Fruit fly (Drosophila melanogaster): ENCODE results near the gene tal-2A.

Gene tal-2A

DNA sequence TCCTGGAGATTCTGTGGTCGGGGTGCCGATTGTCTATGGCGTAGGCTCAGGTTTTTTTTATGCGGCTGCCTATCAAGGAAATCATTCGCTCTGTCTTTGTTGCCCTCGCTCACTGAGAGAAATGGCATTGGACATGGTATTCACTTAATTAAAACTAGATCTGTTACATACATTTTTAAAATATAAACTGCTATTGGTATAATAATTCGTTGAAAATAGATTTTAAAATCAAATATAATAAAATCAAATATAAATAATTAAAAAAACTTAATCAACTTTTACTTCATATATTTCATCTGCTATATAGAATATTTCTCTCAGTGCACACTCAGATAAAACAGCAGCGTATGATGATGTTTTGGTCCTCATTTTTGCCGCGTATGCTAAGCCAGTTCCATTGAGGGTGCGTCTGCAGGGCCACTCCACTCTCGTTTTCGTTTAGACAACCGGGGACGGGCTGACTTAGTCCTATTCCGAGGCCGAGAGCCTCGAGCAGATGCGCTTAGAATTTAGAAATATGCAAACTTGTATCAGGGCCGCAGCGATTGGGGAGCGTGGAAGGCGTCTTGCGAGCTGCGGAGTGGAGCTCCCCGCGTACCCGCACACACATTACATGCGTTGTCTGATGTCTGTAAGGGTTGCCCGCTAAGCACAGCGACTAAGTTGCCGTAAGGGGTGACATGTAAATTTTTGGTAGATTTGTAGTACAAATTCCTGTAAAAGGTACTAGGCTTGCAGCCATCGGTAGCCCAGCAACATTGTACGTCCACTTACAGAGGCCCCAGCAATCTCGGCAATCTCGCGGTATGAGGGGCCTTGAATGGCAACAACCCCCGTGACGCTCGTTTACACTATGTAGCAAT, 13.1 kb upstream of the tal-2A start (continued):
- TF ChIP-seq achi (GFP tag; optimal IDR thresholded peaks at IDR 0.05) (peak; percentile 29), CG6808 (GFP tag; optimal IDR thresholded peaks at IDR 0.05) (peak; percentile 5), CG10669 (GFP tag; optimal IDR thresholded peaks at IDR 0.05) (peak; percentile 5), salr (GFP tag; optimal IDR thresholded peaks at IDR 0.05) (peak in 1 of 2 experiments; percentile 10), CG8119 (GFP tag; IDR thresholded peaks at IDR 0.05) (peak; percentile 40; the same call in 1 of the 3 replicates), CG3919 (GFP tag; optimal IDR thresholded peaks at IDR 0.05) (peak; percentile 26), CG4318 (GFP tag; optimal IDR thresholded peaks at IDR 0.05) (no peak), esn (GFP tag; optimal IDR thresholded peaks at IDR 0.05) (peak; percentile 23), Ets21C (GFP tag; optimal IDR thresholded peaks at IDR 0.05) (no peak), Lpt (GFP tag; optimal IDR thresholded peaks at IDR 0.05) (no peak), CG6163 (GFP tag; IDR thresholded peaks at IDR 0.05) (no peak), CG16779 (tag; optimal IDR thresholded peaks at IDR 0.05) (no peak), Hr4 (GFP tag; optimal IDR thresholded peaks at IDR 0.05) (peak; percentile 8), spab (GFP tag; optimal IDR thresholded peaks at IDR 0.05) (peak; percentile 23), fd59A (GFP tag; optimal IDR thresholded peaks at IDR 0.05) (no peak), svp (GFP tag) (peak; percentile 16), CG6854 (GFP tag; optimal IDR thresholded peaks at IDR 0.05) (no peak), Ets96B (tag; optimal IDR thresholded peaks at IDR 0.05) (peak; percentile 35), CG10631 (GFP tag; optimal IDR thresholded peaks at IDR 0.05) (peak; percentile 46), OdsH (GFP tag; optimal IDR thresholded peaks at IDR 0.05) (peak; percentile 20), CG11762 (GFP tag; optimal IDR thresholded peaks at IDR 0.05; ENCODE audit: insufficient read depth) (no peak), Hr38 (GFP tag; optimal IDR thresholded peaks at IDR 0.05) (no peak), Gug (GFP tag; IDR thresholded peaks at IDR 0.05) (no peak)

DNA sequence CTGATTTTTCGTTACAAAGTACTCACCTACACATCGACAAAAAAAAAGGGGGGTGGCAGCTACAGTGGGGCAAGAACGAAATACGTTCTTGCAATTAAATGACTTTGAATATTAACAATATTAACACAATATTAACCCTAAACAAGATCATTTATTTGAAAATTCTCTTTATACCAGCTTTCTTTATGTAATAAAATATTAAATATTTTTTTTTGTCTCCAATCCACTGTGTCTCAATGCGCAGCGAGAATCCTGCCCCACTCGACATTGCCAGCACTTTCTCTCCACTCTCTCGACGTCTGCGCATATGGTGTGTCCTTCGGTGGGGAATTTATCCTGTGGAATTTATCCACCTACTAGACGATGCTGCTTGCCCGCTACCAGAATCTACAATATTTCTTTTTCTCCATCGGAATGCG, 12.5 kb upstream of the tal-2A start:
- TF ChIP-seq Sox14 (GFP tag; optimal IDR thresholded peaks at IDR 0.05) = peak; percentile 40
- TF ChIP-seq CG11902 (GFP tag; optimal IDR thresholded peaks at IDR 0.05) = peak; percentile 48
- peak; percentile 68 for TF ChIP-seq CG6792 (GFP tag; optimal IDR thresholded peaks at IDR 0.05)
- TF ChIP-seq CG10631 (GFP tag; optimal IDR thresholded peaks at IDR 0.05) = peak; percentile 75
- no peak for TF ChIP-seq salr (GFP tag; optimal IDR thresholded peaks at IDR 0.05)
- TF ChIP-seq Smox (GFP tag; optimal IDR thresholded peaks at IDR 0.05) = peak; percentile 62
- TF ChIP-seq CG8319 (GFP tag; optimal IDR thresholded peaks at IDR 0.05) = peak; percentile 30
- TF ChIP-seq vri (GFP tag; optimal IDR thresholded peaks at IDR 0.05) = peak; percentile 53
- peak; percentile 62 for TF ChIP-seq fkh (GFP tag; optimal IDR thresholded peaks at IDR 0.05)
- TF ChIP-seq Met (GFP tag; optimal IDR thresholded peaks at IDR 0.05) = peak; percentile 71
- TF ChIP-seq CG32006 (GFP tag; optimal IDR thresholded peaks at IDR 0.05) = peak; percentile 81
- peak; percentile 65 for TF ChIP-seq topi (GFP tag; optimal IDR thresholded peaks at IDR 0.05)
- peak; percentile 46 for TF ChIP-seq CG16779 (tag; optimal IDR thresholded peaks at IDR 0.05)
- no peak for TF ChIP-seq Hr38 (GFP tag; optimal IDR thresholded peaks at IDR 0.05)
- peak; percentile 50 to 85 for TF ChIP-seq ss (GFP tag; optimal IDR thresholded peaks at IDR 0.05)
- TF ChIP-seq Hr39 (GFP tag; optimal IDR thresholded peaks at IDR 0.05) = peak; percentile 10
- peak; percentile 14 for TF ChIP-seq Blimp-1 (GFP tag; optimal IDR thresholded peaks at IDR 0.05)
- peak; percentile 91 for TF ChIP-seq eg (GFP tag; IDR thresholded peaks at IDR 0.05)
- peak; percentile 84 for TF ChIP-seq achi (GFP tag; optimal IDR thresholded peaks at IDR 0.05)
- TF ChIP-seq CG15336 (GFP tag; IDR thresholded peaks at IDR 0.05) = peak; percentile 91
- TF ChIP-seq Eip75B (GFP tag; optimal IDR thresholded peaks at IDR 0.05) = peak; percentile 69
- peak; percentile 55 for TF ChIP-seq CG11762 (GFP tag; optimal IDR thresholded peaks at IDR 0.05; ENCODE audit: insufficient read depth)
- peak; percentile 92 for TF ChIP-seq CG6163 (GFP tag; IDR thresholded peaks at IDR 0.05)
- TF ChIP-seq Lpt (GFP tag; optimal IDR thresholded peaks at IDR 0.05) = peak; percentile 51
- peak; percentile 55 for TF ChIP-seq pdm3 (GFP tag; optimal IDR thresholded peaks at IDR 0.05)
- TF ChIP-seq Hr4 (GFP tag; optimal IDR thresholded peaks at IDR 0.05) = peak; percentile 67
- peak; percentile 75 for TF ChIP-seq esn (GFP tag; optimal IDR thresholded peaks at IDR 0.05)
- peak; percentile 72 for TF ChIP-seq OdsH (GFP tag; optimal IDR thresholded peaks at IDR 0.05)
- peak; percentile 53 for TF ChIP-seq CG6276 (GFP tag; optimal IDR thresholded peaks at IDR 0.05)
- TF ChIP-seq acj6 (GFP tag; optimal IDR thresholded peaks at IDR 0.05) = peak; percentile 71
- peak; percentile 51 for TF ChIP-seq CG3032 (tag; optimal IDR thresholded peaks at IDR 0.05)
- no peak for TF ChIP-seq fd85E (GFP tag; optimal IDR thresholded peaks at IDR 0.05)
- no peak for TF ChIP-seq Eip93F (GFP tag; optimal IDR thresholded peaks at IDR 0.05)
- TF ChIP-seq lz (GFP tag; optimal IDR thresholded peaks at IDR 0.05) = peak; percentile 70
- peak; percentile 43 for TF ChIP-seq fd59A (GFP tag; optimal IDR thresholded peaks at IDR 0.05)
- TF ChIP-seq CG6808 (GFP tag; optimal IDR thresholded peaks at IDR 0.05) = peak; percentile 78
- peak; percentile 88 for TF ChIP-seq CG8119 (GFP tag; IDR thresholded peaks at IDR 0.05)
